Fruit fly (Drosophila melanogaster) whole organism, embryonic: ENCODE data around the gene roq.

Experiments used
- ATbp ChIP-seq: fragments of 200-800 bp; sonication (Bioruptor generic); optimal IDR thresholded peaks from 2 replicates; lab custom pipeline; 2017; ENCODE audit warnings: missing biosample characterization, mild to moderate bottlenecking, missing genetic modification characterization, missing genetic modification reagents
- Aef1 ChIP-seq: fragments of 200-800 bp; sonication (Bioruptor generic); IDR thresholded peaks from 3 replicates; pipeline ENCODE4 v1.3.6; 2022; ENCODE audit warnings: missing biosample characterization, missing genetic modification characterization
- Antp ChIP-seq: fragments of 200-800 bp; sonication (Bioruptor generic); optimal IDR thresholded peaks from 3 replicates; lab custom pipeline; 2016; ENCODE audit warnings: missing biosample characterization, missing genetic modification characterization
- Asciz ChIP-seq: fragments of 200-800 bp; sonication (Bioruptor generic); optimal IDR thresholded peaks from 2 replicates; lab custom pipeline; 2017; ENCODE audit warnings: missing biosample characterization, mild to moderate bottlenecking, missing genetic modification characterization, missing genetic modification reagents
- CG11247 ChIP-seq: fragments of 200-800 bp; sonication (Bioruptor generic); IDR thresholded peaks from 2 replicates; pipeline ENCODE4 v1.3.6; 2022; ENCODE audit warnings: missing biosample characterization, missing genetic modification characterization
- CG11723 ChIP-seq: fragments of 200-800 bp; sonication (Bioruptor generic); optimal IDR thresholded peaks from 2 replicates; lab custom pipeline; 2017; ENCODE audit warnings: missing biosample characterization, mild to moderate bottlenecking, missing genetic modification characterization
- CG12071 ChIP-seq: fragments of 200-800 bp; sonication (Bioruptor generic); optimal IDR thresholded peaks from 3 replicates; lab custom pipeline; 2018; ENCODE audit warnings: missing biosample characterization, mild to moderate bottlenecking, missing genetic modification characterization
- CG12299 ChIP-seq: fragments of 200-800 bp; sonication (Bioruptor generic); optimal IDR thresholded peaks from 2 replicates; lab custom pipeline; 2018; ENCODE audit warnings: missing biosample characterization, mild to moderate bottlenecking, missing genetic modification characterization
- CG12744 ChIP-seq: fragments of 200-800 bp; sonication (Bioruptor generic); optimal IDR thresholded peaks from 2 replicates; lab custom pipeline; 2016; ENCODE audit warnings: missing biosample characterization, missing genetic modification characterization
- CG12769 ChIP-seq: fragments of 200-800 bp; sonication (Bioruptor generic); optimal IDR thresholded peaks from 2 replicates; lab custom pipeline; 2019; ENCODE audit warnings: missing biosample characterization, mild to moderate bottlenecking, missing genetic modification characterization, moderate library complexity
- CG14667 ChIP-seq: fragments of 200-800 bp; sonication (Bioruptor generic); IDR thresholded peaks from 2 replicates; pipeline ENCODE4 v1.3.6; 2022; ENCODE audit warnings: missing biosample characterization, missing genetic modification characterization
- CG15479 ChIP-seq: fragments of 200-800 bp; sonication (Bioruptor generic); optimal IDR thresholded peaks from 3 replicates; lab custom pipeline; 2019; ENCODE audit warnings: missing biosample characterization, mild to moderate bottlenecking, missing genetic modification characterization, moderate library complexity
- CG15601 ChIP-seq: fragments of 200-800 bp; sonication (Bioruptor generic); optimal IDR thresholded peaks from 3 replicates; lab custom pipeline; 2019; ENCODE audit warnings: missing biosample characterization, mild to moderate bottlenecking, missing genetic modification characterization, moderate library complexity
- CG1647 ChIP-seq: fragments of 200-800 bp; sonication (Bioruptor generic); optimal IDR thresholded peaks from 3 replicates; lab custom pipeline; 2016; ENCODE audit warnings: missing biosample characterization, missing genetic modification characterization
- CG17328 ChIP-seq: fragments of 200-800 bp; sonication (Bioruptor generic); IDR thresholded peaks from 2 replicates; pipeline ENCODE4 v1.3.6; 2022; ENCODE audit warnings: missing biosample characterization, missing genetic modification characterization
- CG1832 ChIP-seq: fragments of 200-800 bp; sonication (Bioruptor generic); optimal IDR thresholded peaks from 2 replicates; lab custom pipeline; 2017; ENCODE audit warnings: missing biosample characterization, mild to moderate bottlenecking, missing genetic modification characterization, inconsistent platforms
- CG4730 ChIP-seq: fragments of 200-800 bp; sonication (Bioruptor generic); IDR thresholded peaks from 2 replicates; pipeline ENCODE4 v1.3.6; 2022; ENCODE audit warnings: missing biosample characterization, missing genetic modification characterization
- CG7271 ChIP-seq: fragments of 200-800 bp; sonication (Bioruptor generic); optimal IDR thresholded peaks from 2 replicates; lab custom pipeline; 2018; ENCODE audit warnings: missing biosample characterization, mild to moderate bottlenecking, missing genetic modification characterization, moderate library complexity
- CG7987 ChIP-seq: fragments of 200-800 bp; sonication (Bioruptor generic); optimal IDR thresholded peaks from 2 replicates; lab custom pipeline; 2018; ENCODE audit warnings: missing biosample characterization, mild to moderate bottlenecking, missing genetic modification characterization, moderate library complexity
- CG9437 ChIP-seq: fragments of 200-800 bp; sonication (Bioruptor generic); optimal IDR thresholded peaks from 2 replicates; lab custom pipeline; 2018; ENCODE audit warnings: missing biosample characterization, mild to moderate bottlenecking, missing genetic modification characterization
- CkIIα-i1 ChIP-seq: fragments of 200-800 bp; sonication (Bioruptor generic); IDR thresholded peaks from 2 replicates; pipeline ENCODE4 v1.3.6; 2022; ENCODE audit warnings: missing biosample characterization, missing genetic modification characterization
- Fer3 ChIP-seq: fragments of 200-800 bp; sonication (Bioruptor generic); optimal IDR thresholded peaks from 2 replicates; lab custom pipeline; 2018; ENCODE audit warnings: missing biosample characterization, mild to moderate bottlenecking, missing genetic modification characterization, moderate library complexity
- Hmr ChIP-seq: fragments of 200-800 bp; sonication (Bioruptor generic); optimal IDR thresholded peaks from 3 replicates; lab custom pipeline; 2017; ENCODE audit warnings: mild to moderate bottlenecking, missing biosample characterization, missing genetic modification reagents, missing genetic modification characterization
- Hsf ChIP-seq: fragments of 200-800 bp; sonication (Bioruptor generic); optimal IDR thresholded peaks from 3 replicates; lab custom pipeline; 2016; ENCODE audit warnings: missing biosample characterization, missing genetic modification characterization
- Mes4 ChIP-seq: fragments of 200-800 bp; sonication (Bioruptor generic); optimal IDR thresholded peaks from 2 replicates; lab custom pipeline; 2016; ENCODE audit warnings: missing biosample characterization, missing genetic modification characterization
- Nf-YB ChIP-seq: fragments of 200-800 bp; sonication (Bioruptor generic); optimal IDR thresholded peaks from 3 replicates; lab custom pipeline; 2019; ENCODE audit warnings: missing biosample characterization, mild to moderate bottlenecking, missing genetic modification characterization, moderate library complexity
- Scr ChIP-seq: fragments of 200-800 bp; sonication (Bioruptor generic); IDR thresholded peaks from 2 replicates; pipeline ENCODE4 v1.3.6; 2022; ENCODE audit warnings: missing biosample characterization, missing genetic modification characterization; ENCODE audit not compliant: partially characterized antibody
- Sry-β ChIP-seq: fragments of 200-800 bp; sonication (Bioruptor generic); optimal IDR thresholded peaks from 2 replicates; lab custom pipeline; 2018; ENCODE audit warnings: missing biosample characterization, mild to moderate bottlenecking, missing genetic modification characterization, moderate library complexity
- cas ChIP-seq: fragments of 200-800 bp; sonication (Bioruptor generic); IDR thresholded peaks from 2 replicates; pipeline ENCODE4 v1.3.6; 2022; ENCODE audit warnings: missing biosample characterization, missing genetic modification characterization
- chif ChIP-seq, 2 experiments: fragments of 200-800 bp; sonication (Bioruptor generic); optimal IDR thresholded peaks; 3 replicates each; lab custom pipeline; 2016; ENCODE audit warnings: missing biosample characterization in 2 of 2, missing genetic modification characterization in 2 of 2
- chm ChIP-seq: fragments of 200-800 bp; sonication (Bioruptor generic); IDR thresholded peaks from 2 replicates; pipeline ENCODE4 v1.3.6; 2022; ENCODE audit warnings: missing biosample characterization, missing genetic modification characterization
- dmrt11E ChIP-seq: fragments of 200-800 bp; sonication (Bioruptor generic); optimal IDR thresholded peaks from 3 replicates; lab custom pipeline; 2018; ENCODE audit warnings: missing biosample characterization, mild to moderate bottlenecking, missing genetic modification characterization, moderate library complexity
- dpn ChIP-seq, 2 experiments: fragments of 200-800 bp; sonication (Bioruptor generic); optimal IDR thresholded peaks; 3 replicates each; lab custom pipeline; 2016; ENCODE audit warnings: missing biosample characterization in 2 of 2, missing genetic modification characterization in 2 of 2
- ewg ChIP-seq: fragments of 200-800 bp; sonication (Bioruptor generic); optimal IDR thresholded peaks from 3 replicates; lab custom pipeline; 2017; ENCODE audit warnings: mild to moderate bottlenecking, missing biosample characterization, missing genetic modification reagents, missing genetic modification characterization
- gce ChIP-seq: fragments of 200-800 bp; sonication (Bioruptor generic); IDR thresholded peaks from 3 replicates; pipeline ENCODE4 v1.3.6; 2022; ENCODE audit warnings: missing biosample characterization, missing genetic modification characterization
- gcm ChIP-seq: fragments of 200-800 bp; sonication (Bioruptor generic); optimal IDR thresholded peaks from 2 replicates; lab custom pipeline; 2019; ENCODE audit warnings: missing biosample characterization, mild to moderate bottlenecking, missing genetic modification characterization, moderate library complexity
- gcm2 ChIP-seq: fragments of 200-800 bp; sonication (Bioruptor generic); optimal IDR thresholded peaks from 2 replicates; lab custom pipeline; 2016; ENCODE audit warnings: missing biosample characterization, missing genetic modification characterization
- ham ChIP-seq: fragments of 200-800 bp; sonication (Bioruptor generic); IDR thresholded peaks from 2 replicates; pipeline ENCODE4 v1.3.6; 2022; ENCODE audit warnings: missing biosample characterization, missing genetic modification characterization
- her ChIP-seq: fragments of 200-800 bp; sonication (Bioruptor generic); optimal IDR thresholded peaks from 2 replicates; lab custom pipeline; 2016; ENCODE audit warnings: missing biosample characterization, missing genetic modification characterization
- jumu ChIP-seq: fragments of 200-800 bp; sonication (Bioruptor generic); optimal IDR thresholded peaks from 3 replicates; lab custom pipeline; 2016; ENCODE audit warnings: missing biosample characterization, missing genetic modification characterization
- ken ChIP-seq: fragments of 200-800 bp; sonication (Bioruptor generic); IDR thresholded peaks from 3 replicates; pipeline ENCODE4 v1.3.6; 2022; ENCODE audit warnings: missing biosample characterization, missing genetic modification characterization
- lbe ChIP-seq: fragments of 200-800 bp; sonication (Bioruptor generic); optimal IDR thresholded peaks from 2 replicates; lab custom pipeline; 2016; ENCODE audit warnings: missing biosample characterization, mild to moderate bottlenecking, missing genetic modification characterization
- oc ChIP-seq: fragments of 200-800 bp; sonication (Bioruptor generic); optimal IDR thresholded peaks from 2 replicates; lab custom pipeline; 2018; ENCODE audit warnings: missing biosample characterization, mild to moderate bottlenecking, missing genetic modification characterization, moderate library complexity
- org-1 ChIP-seq: fragments of 200-800 bp; sonication (Bioruptor generic); optimal IDR thresholded peaks from 2 replicates; lab custom pipeline; 2017; ENCODE audit warnings: missing biosample characterization, missing genetic modification characterization
- otp ChIP-seq: fragments of 200-800 bp; sonication (Bioruptor generic); IDR thresholded peaks from 3 replicates; pipeline ENCODE4, ENCODE4 v1.3.6; 2022; ENCODE audit warnings: missing biosample characterization, missing genetic modification characterization
- pzg ChIP-seq: fragments of 200-800 bp; sonication (Bioruptor generic); optimal IDR thresholded peaks from 3 replicates; lab custom pipeline; 2018; ENCODE audit warnings: missing biosample characterization, mild to moderate bottlenecking, missing genetic modification characterization, moderate library complexity
- rib ChIP-seq: fragments of 200-800 bp; sonication (Bioruptor generic); IDR thresholded peaks from 2 replicates; pipeline ENCODE4 v1.3.6; 2022; ENCODE audit warnings: missing biosample characterization, missing genetic modification characterization
- slbo ChIP-seq: fragments of 200-800 bp; sonication (Bioruptor generic); IDR thresholded peaks from 2 replicates; pipeline ENCODE4 v1.3.6; 2022; ENCODE audit warnings: missing biosample characterization, missing genetic modification characterization
- stwl ChIP-seq: fragments of 200-800 bp; sonication (Bioruptor generic); optimal IDR thresholded peaks from 3 replicates; lab custom pipeline; 2018; ENCODE audit warnings: missing biosample characterization, mild to moderate bottlenecking, missing genetic modification characterization, moderate library complexity
- zfh2 ChIP-seq: fragments of 200-800 bp; sonication (Bioruptor generic); optimal IDR thresholded peaks from 2 replicates; lab custom pipeline; 2016; ENCODE audit warnings: missing biosample characterization, missing genetic modification characterization

Gene roq

dm6 chr3L:16412394-16412950 lies 34.1 kb upstream of the roq start, which contains the start of gene Serinc (continued):
- TF ChIP-seq CG11723 (GFP tag; lab: Kevin White, UChicago) (no peak), Antp (GFP tag; lab: Kevin White, UChicago) (peak; percentile 47), CG11247 (GFP tag; lab: Robert Waterston, UW) (0 out of 2 replicates have a peak, but pooled peaks have one; percentile 5), dmrt11E (tag; lab: Kevin White, UChicago) (peak; percentile 40), CG1832 (GFP tag; lab: Kevin White, UChicago) (no peak), CG14667 (GFP tag; lab: Robert Waterston, UW) (0 out of 2 replicates have a peak, but pooled peaks have one; percentile 21), rib (GFP tag; lab: Robert Waterston, UW) (no peak), slbo (peak; percentile 70), pzg (peak; percentile 71), CkIIα-i1 (GFP tag; lab: Robert Waterston, UW) (no peak), Hmr (GFP tag; lab: Kevin White, UChicago) (peak; percentile 69), CG1647 (GFP tag; lab: Kevin White, UChicago) (peak; percentile 51), chif (GFP tag; optimal IDR thresholded peaks at IDR 0.05; lab: Kevin White, UChicago) (peak; percentile 12 to 41), CG7271 (tag; lab: Kevin White, UChicago) (no peak), Sry-β (GFP tag; lab: Kevin White, UChicago) (no peak), otp (GFP tag; lab: Robert Waterston, UW) (no peak), dpn (GFP tag; optimal IDR thresholded peaks at IDR 0.05; lab: Kevin White, UChicago) (peak; percentile 50 to 59), CG17328 (GFP tag; lab: Robert Waterston, UW) (no peak), oc (tag; lab: Kevin White, UChicago) (no peak), lbe (GFP tag; lab: Kevin White, UChicago) (peak; percentile 56), CG12299 (tag; lab: Kevin White, UChicago) (peak; percentile 36), stwl (tag; lab: Kevin White, UChicago) (peak; percentile 48), ewg (GFP tag; lab: Kevin White, UChicago) (peak; percentile 39), CG15601 (tag; lab: Kevin White, UChicago) (peak; percentile 74), ATbp (GFP tag; lab: Kevin White, UChicago) (no peak), CG12744 (GFP tag; lab: Kevin White, UChicago) (no peak), gce (no peak), ham (GFP tag; lab: Robert Waterston, UW) (no peak), chm (no peak), CG12769 (tag; lab: Kevin White, UChicago) (no peak), CG15479 (no peak), Asciz (GFP tag; lab: Kevin White, UChicago) (no peak), Hsf (GFP tag; lab: Kevin White, UChicago) (peak; percentile 69), Nf-YB (GFP tag; lab: Kevin White, UChicago) (peak; percentile 37), org-1 (no peak), cas (GFP tag; lab: Robert Waterston, UW) (no peak), gcm2 (GFP tag; lab: Kevin White, UChicago) (no peak), gcm (GFP tag; lab: Kevin White, UChicago) (peak; percentile 0), Aef1 (GFP tag; lab: Robert Waterston, UW) (peak; percentile 34; the same call in 2 of the 3 replicates), Fer3 (peak; percentile 46), jumu (peak; percentile 51), CG9437 (GFP tag; lab: Kevin White, UChicago) (peak; percentile 81), her (no peak), Scr (GFP tag; lab: Robert Waterston, UW) (peak; percentile 98), CG12071 (no peak), zfh2 (peak; percentile 55), Mes4 (GFP tag; lab: Kevin White, UChicago) (peak; percentile 59), ken (GFP tag; lab: Robert Waterston, UW) (no peak), CG7987 (peak; percentile 51), CG4730 (no peak)
